Fruit fly (Drosophila melanogaster) whole organism, embryonic: Measurements from ENCODE around the gene tub.

ENCODE experiments used
- Atf-2 ChIP-seq: fragments of 200-800 bp; sonication (Bioruptor generic); optimal IDR thresholded peaks from 2 replicates; lab custom pipeline; 2016; ENCODE audit warnings: missing biosample characterization, missing genetic modification characterization
- Blimp-1 ChIP-seq: fragments of 200-800 bp; sonication (Bioruptor generic); optimal IDR thresholded peaks from 3 replicates; lab custom pipeline; 2018; ENCODE audit warnings: missing biosample characterization, missing genetic modification characterization, mild to moderate bottlenecking, moderate library complexity, missing genetic modification reagents
- CG10543 ChIP-seq: fragments of 200-800 bp; sonication (Bioruptor generic); optimal IDR thresholded peaks from 3 replicates; lab custom pipeline; 2017; ENCODE audit warnings: missing biosample characterization, mild to moderate bottlenecking, missing genetic modification characterization, moderate library complexity
- CG11247 ChIP-seq: fragments of 200-800 bp; sonication (Bioruptor generic); IDR thresholded peaks from 2 replicates; pipeline ENCODE4 v1.3.6; 2022; ENCODE audit warnings: missing biosample characterization, missing genetic modification characterization
- CG14014 ChIP-seq: fragments of 200-800 bp; sonication (Bioruptor generic); IDR thresholded peaks from 2 replicates; pipeline ENCODE4 v1.3.6; 2022; ENCODE audit warnings: missing biosample characterization, missing genetic modification characterization
- CG15073 ChIP-seq: fragments of 200-800 bp; sonication (Bioruptor generic); optimal IDR thresholded peaks from 2 replicates; lab custom pipeline; 2016; ENCODE audit warnings: missing biosample characterization, missing genetic modification characterization
- CG17361 ChIP-seq: fragments of 200-800 bp; sonication (Bioruptor generic); IDR thresholded peaks from 3 replicates; pipeline ENCODE4 v1.3.6; 2022; ENCODE audit warnings: missing biosample characterization, missing genetic modification characterization
- CG18011 ChIP-seq: fragments of 200-800 bp; sonication (Bioruptor generic); optimal IDR thresholded peaks from 2 replicates; lab custom pipeline; 2017; ENCODE audit warnings: missing biosample characterization, missing genetic modification characterization, mild to moderate bottlenecking, moderate library complexity, missing genotype
- CG18599 ChIP-seq: fragments of 200-800 bp; sonication (Bioruptor generic); optimal IDR thresholded peaks from 3 replicates; lab custom pipeline; 2017; ENCODE audit warnings: missing biosample characterization, missing genetic modification characterization, mild to moderate bottlenecking, moderate library complexity, missing genetic modification reagents
- CG2199 ChIP-seq: fragments of 200-800 bp; sonication (Bioruptor generic); IDR thresholded peaks from 3 replicates; pipeline ENCODE4 v1.3.6; 2022; ENCODE audit warnings: missing biosample characterization, missing genetic modification characterization
- CG2202 ChIP-seq: fragments of 200-800 bp; sonication (Bioruptor generic); optimal IDR thresholded peaks from 2 replicates; lab custom pipeline; 2018; ENCODE audit warnings: missing biosample characterization, mild to moderate bottlenecking, missing genetic modification characterization
- CG3065 ChIP-seq: fragments of 200-800 bp; sonication (Bioruptor generic); optimal IDR thresholded peaks from 2 replicates; lab custom pipeline; 2016; ENCODE audit warnings: missing biosample characterization, missing genetic modification characterization
- CG31388 ChIP-seq: fragments of 200-800 bp; sonication (Bioruptor generic); optimal IDR thresholded peaks from 2 replicates; lab custom pipeline; 2016; ENCODE audit warnings: missing biosample characterization, missing genetic modification characterization
- CG32767 ChIP-seq: fragments of 200-800 bp; sonication (Bioruptor generic); IDR thresholded peaks from 2 replicates; pipeline ENCODE4 v1.3.6; 2022; ENCODE audit warnings: missing biosample characterization, missing genetic modification characterization
- CG5180 ChIP-seq: fragments of 200-800 bp; sonication (Bioruptor generic); optimal IDR thresholded peaks from 3 replicates; lab custom pipeline; 2017; ENCODE audit warnings: missing biosample characterization, missing genetic modification characterization, mild to moderate bottlenecking, moderate library complexity, missing genetic modification reagents
- CG5245 ChIP-seq: fragments of 200-800 bp; sonication (Bioruptor generic); optimal IDR thresholded peaks from 3 replicates; lab custom pipeline; 2016; ENCODE audit warnings: missing biosample characterization, missing genetic modification characterization
- CG6683 ChIP-seq: fragments of 200-800 bp; sonication (Bioruptor generic); optimal IDR thresholded peaks from 2 replicates; lab custom pipeline; 2017; ENCODE audit warnings: missing biosample characterization, mild to moderate bottlenecking, missing genetic modification characterization, missing genetic modification reagents
- CG7928 ChIP-seq: fragments of 200-800 bp; sonication (Bioruptor generic); optimal IDR thresholded peaks from 2 replicates; lab custom pipeline; 2017; ENCODE audit warnings: missing biosample characterization, mild to moderate bottlenecking, missing genetic modification characterization
- CG8388 ChIP-seq: fragments of 200-800 bp; sonication (Bioruptor generic); optimal IDR thresholded peaks from 2 replicates; lab custom pipeline; 2019; ENCODE audit warnings: missing biosample characterization, mild to moderate bottlenecking, missing genetic modification characterization, moderate library complexity
- CoRest ChIP-seq: fragments of 200-800 bp; sonication (Bioruptor generic); optimal IDR thresholded peaks from 3 replicates; lab custom pipeline; 2018; ENCODE audit warnings: missing biosample characterization, mild to moderate bottlenecking, missing genetic modification characterization, moderate library complexity
- Dfd ChIP-seq, 2 experiments: fragments of >200 bp; optimal IDR thresholded peaks; 2 replicates each; lab custom pipeline; 2017; ENCODE audit warnings: missing biosample characterization in 2 of 2, missing genetic modification characterization in 2 of 2
- Dp ChIP-seq: fragments of 200-800 bp; sonication (Bioruptor generic); optimal IDR thresholded peaks from 2 replicates; lab custom pipeline; 2018; ENCODE audit warnings: missing biosample characterization, mild to moderate bottlenecking, missing genetic modification characterization, moderate library complexity
- Ets65A ChIP-seq: fragments of 200-800 bp; sonication (Bioruptor generic); peaks from one replicate; lab custom pipeline; 2016; ENCODE audit warnings: missing biosample characterization, missing genetic modification characterization
- Oaz ChIP-seq: fragments of 200-800 bp; sonication (Bioruptor generic); IDR thresholded peaks from 2 replicates; pipeline ENCODE4 v1.3.6; 2022; ENCODE audit warnings: missing biosample characterization, missing genetic modification characterization
- PHDP ChIP-seq: fragments of 200-800 bp; sonication (Bioruptor generic); optimal IDR thresholded peaks from 3 replicates; lab custom pipeline; 2018; ENCODE audit warnings: missing biosample characterization, mild to moderate bottlenecking, missing genetic modification characterization, moderate library complexity
- Pdp1 ChIP-seq, 2 experiments: fragments of 200-800 bp; sonication (Bioruptor generic); optimal IDR thresholded peaks; 3 replicates each; lab custom pipeline; 2016; ENCODE audit warnings: missing biosample characterization in 2 of 2, missing genetic modification characterization in 2 of 2, mild to moderate bottlenecking in 1 of 2, moderate library complexity in 1 of 2
- Ravus ChIP-seq: fragments of 200-800 bp; sonication (Bioruptor generic); IDR thresholded peaks from 2 replicates; pipeline ENCODE4 v1.3.6; 2022; ENCODE audit warnings: missing biosample characterization, missing genetic modification characterization
- Spps ChIP-seq: fragments of 200-800 bp; sonication (Bioruptor generic); optimal IDR thresholded peaks from 2 replicates; lab custom pipeline; 2018; ENCODE audit warnings: missing biosample characterization, mild to moderate bottlenecking, missing genetic modification characterization
- Sry-δ ChIP-seq: fragments of 200-800 bp; sonication (Bioruptor generic); optimal IDR thresholded peaks from 2 replicates; lab custom pipeline; 2016; ENCODE audit warnings: missing biosample characterization, missing genetic modification characterization
- Trl ChIP-seq, 3 experiments: fragments of >200 bp in 2 of 3; fragments of 200-800 bp in 1 of 3; sonication (Bioruptor generic) in 1 of 3; optimal IDR thresholded peaks; 2 replicates in 1 of 3; 3 replicates in 2 of 3; lab custom pipeline; 2016 to 2017; ENCODE audit warnings: missing biosample characterization in 1 of 3, missing genetic modification characterization in 1 of 3
- Vsx1 ChIP-seq: fragments of 200-800 bp; sonication (Bioruptor generic); optimal IDR thresholded peaks from 2 replicates; lab custom pipeline; 2017; ENCODE audit warnings: missing biosample characterization, mild to moderate bottlenecking, missing genetic modification characterization, missing genetic modification reagents
- amos ChIP-seq: fragments of 200-800 bp; sonication (Bioruptor generic); IDR thresholded peaks from 2 replicates; pipeline ENCODE4 v1.3.6; 2022; ENCODE audit warnings: missing biosample characterization, missing genetic modification characterization; ENCODE audit not compliant: partially characterized antibody
- az2 ChIP-seq: fragments of 200-800 bp; sonication (Bioruptor generic); optimal IDR thresholded peaks from 3 replicates; lab custom pipeline; 2016; ENCODE audit warnings: missing biosample characterization, missing genetic modification characterization
- bab2 ChIP-seq: fragments of 200-800 bp; sonication (Bioruptor generic); optimal IDR thresholded peaks from 2 replicates; lab custom pipeline; 2016; ENCODE audit warnings: missing biosample characterization, missing genetic modification characterization
- bbx ChIP-seq: fragments of 200-800 bp; sonication (Bioruptor generic); IDR thresholded peaks from 2 replicates; pipeline ENCODE4 v1.3.6; 2022; ENCODE audit warnings: missing biosample characterization, missing genetic modification characterization; ENCODE audit not compliant: partially characterized antibody
- gt ChIP-seq: fragments of 200-800 bp; sonication (Bioruptor generic); IDR thresholded peaks from 2 replicates; pipeline ENCODE4 v1.3.6; 2022; ENCODE audit warnings: missing biosample characterization, missing genetic modification characterization
- ind ChIP-seq: fragments of 200-800 bp; sonication (Bioruptor generic); optimal IDR thresholded peaks from 3 replicates; lab custom pipeline; 2016; ENCODE audit warnings: missing biosample characterization, missing genetic modification characterization
- kni ChIP-seq: fragments of 200-800 bp; sonication (Bioruptor generic); optimal IDR thresholded peaks from 3 replicates; lab custom pipeline; 2017; ENCODE audit warnings: mild to moderate bottlenecking, missing biosample characterization, missing genetic modification reagents, missing genetic modification characterization
- lbe ChIP-seq: fragments of 200-800 bp; sonication (Bioruptor generic); optimal IDR thresholded peaks from 2 replicates; lab custom pipeline; 2016; ENCODE audit warnings: missing biosample characterization, mild to moderate bottlenecking, missing genetic modification characterization
- lov ChIP-seq, 2 experiments: fragments of 200-800 bp in 1 of 2; fragments of >200 bp in 1 of 2; sonication (Bioruptor generic) in 1 of 2; IDR thresholded peaks in 1 of 2; optimal IDR thresholded peaks in 1 of 2; 2 replicates in 1 of 2; 3 replicates in 1 of 2; pipeline versions ENCODE4 v1.3.6 to Lab custom; 2017 to 2022; ENCODE audit warnings: missing biosample characterization in 1 of 2, missing genetic modification characterization in 1 of 2
- nerfin-1 ChIP-seq: fragments of 200-800 bp; sonication (Bioruptor generic); optimal IDR thresholded peaks from 3 replicates; lab custom pipeline; 2019; ENCODE audit warnings: missing biosample characterization, mild to moderate bottlenecking, missing genetic modification characterization, moderate library complexity
- nmo ChIP-seq: fragments of 200-800 bp; sonication (Bioruptor generic); optimal IDR thresholded peaks from 2 replicates; lab custom pipeline; 2018; ENCODE audit warnings: missing biosample characterization, mild to moderate bottlenecking, missing genetic modification characterization, moderate library complexity
- salm ChIP-seq: fragments of 200-800 bp; sonication (Bioruptor generic); optimal IDR thresholded peaks from 2 replicates; lab custom pipeline; 2018; ENCODE audit warnings: missing biosample characterization, mild to moderate bottlenecking, missing genetic modification characterization
- slbo ChIP-seq: fragments of 200-800 bp; sonication (Bioruptor generic); IDR thresholded peaks from 2 replicates; pipeline ENCODE4 v1.3.6; 2022; ENCODE audit warnings: missing biosample characterization, missing genetic modification characterization
- sug ChIP-seq: fragments of 200-800 bp; optimal IDR thresholded peaks from 2 replicates; lab custom pipeline; 2019; ENCODE audit warnings: missing biosample characterization, mild to moderate bottlenecking, missing genetic modification characterization, moderate library complexity
- trh ChIP-seq: fragments of 200-800 bp; sonication (Bioruptor generic); optimal IDR thresholded peaks from 2 replicates; lab custom pipeline; 2016; ENCODE audit warnings: missing biosample characterization, missing genetic modification characterization
- zen2 ChIP-seq: fragments of 200-800 bp; sonication (Bioruptor generic); IDR thresholded peaks from 3 replicates; pipeline ENCODE4 v1.3.6; 2022; ENCODE audit warnings: missing biosample characterization, missing genetic modification characterization; ENCODE audit not compliant: partially characterized antibody
- zf30C ChIP-seq: fragments of 200-800 bp; sonication (Bioruptor generic); optimal IDR thresholded peaks from 3 replicates; lab custom pipeline; 2018; ENCODE audit warnings: missing biosample characterization, mild to moderate bottlenecking, missing genetic modification characterization

Gene tub

dm6 chr3R:4403706-4404392 lies 16.3 kb downstream of the tub start (continued):
- no peak for TF ChIP-seq lbe
- TF ChIP-seq Dp (GFP tag; lab: Kevin White, UChicago): no peak
- TF ChIP-seq CG31388 (GFP tag; lab: Kevin White, UChicago): no peak
- no peak for TF ChIP-seq kni (GFP tag; lab: Kevin White, UChicago)
- TF ChIP-seq CG8388: no peak
- no peak for TF ChIP-seq CG3065 (GFP tag; lab: Kevin White, UChicago)
- TF ChIP-seq Spps (tag; lab: Kevin White, UChicago): no peak
- no peak for TF ChIP-seq Sry-δ (GFP tag; lab: Kevin White, UChicago)
- TF ChIP-seq CG2202 (tag; lab: Kevin White, UChicago): no peak
- TF ChIP-seq Oaz (GFP tag; lab: Robert Waterston, UW): no peak
- no peak for TF ChIP-seq Pdp1 (GFP tag; optimal IDR thresholded peaks at IDR 0.05; lab: Kevin White, UChicago)
- no peak for TF ChIP-seq CG6683
- peak; percentile 65 for TF ChIP-seq sug (tag; lab: Kevin White, UChicago)
- no peak for TF ChIP-seq CoRest (tag; lab: Kevin White, UChicago)
- 0 out of 2 replicates have a peak, but pooled peaks have one; percentile 15 for TF ChIP-seq amos
- TF ChIP-seq CG2199 (GFP tag; lab: Robert Waterston, UW): 0 out of 3 replicates have a peak, but pooled peaks have one; percentile 58
- no peak for TF ChIP-seq ind (GFP tag; lab: Kevin White, UChicago)
- no peak for TF ChIP-seq CG18011
- TF ChIP-seq az2 (GFP tag; lab: Kevin White, UChicago): no peak
- no peak for TF ChIP-seq Ravus (GFP tag; lab: Robert Waterston, UW)
- TF ChIP-seq CG14014: no peak
- TF ChIP-seq nmo (GFP tag; lab: Kevin White, UChicago): no peak
- no peak for TF ChIP-seq zf30C (GFP tag; lab: Kevin White, UChicago)
- no peak for TF ChIP-seq gt (GFP tag; lab: Robert Waterston, UW)
- no peak for TF ChIP-seq CG18599 (GFP tag; lab: Kevin White, UChicago)
- no peak for TF ChIP-seq CG32767 (GFP tag; lab: Robert Waterston, UW)
- TF ChIP-seq trh (GFP tag; lab: Kevin White, UChicago): no peak
- TF ChIP-seq bab2 (GFP tag; lab: Kevin White, UChicago): no peak
- no peak for TF ChIP-seq CG5245 (GFP tag; lab: Kevin White, UChicago)
- TF ChIP-seq lov (optimal IDR thresholded peaks at IDR 0.05; lab: Kevin White, UChicago): no peak
- 0 out of 3 replicates have a peak, but pooled peaks have one; percentile 55 for TF ChIP-seq lov (GFP tag; IDR thresholded peaks at IDR 0.05; lab: Robert Waterston, UW)
- no peak for TF ChIP-seq nerfin-1 (tag; lab: Kevin White, UChicago)
- peak; percentile 44; the same call in 1 of the 2 replicates for TF ChIP-seq slbo (GFP tag; lab: Robert Waterston, UW)
- TF ChIP-seq Trl (optimal IDR thresholded peaks at IDR 0.05; lab: Kevin White, UChicago): no peak
- no peak for TF ChIP-seq Trl (GFP tag; optimal IDR thresholded peaks at IDR 0.05; lab: Kevin White, UChicago)
- TF ChIP-seq CG10543: peak; percentile 35
- no peak for TF ChIP-seq Vsx1
- no peak for TF ChIP-seq CG17361 (GFP tag; lab: Robert Waterston, UW)
- no peak for TF ChIP-seq CG5180 (GFP tag; lab: Kevin White, UChicago)
- peak; percentile 13 for TF ChIP-seq PHDP (tag; lab: Kevin White, UChicago)
- 0 out of 2 replicates have a peak, but pooled peaks have one; percentile 6 for TF ChIP-seq bbx
- TF ChIP-seq zen2 (GFP tag; lab: Robert Waterston, UW): peak; percentile 45; the same call in 1 of the 3 replicates
- peak; percentile 38 for TF ChIP-seq Blimp-1 (GFP tag; lab: Kevin White, UChicago)
- TF ChIP-seq Atf-2 (GFP tag; lab: Kevin White, UChicago): no peak
- TF ChIP-seq salm: no peak
- no peak for TF ChIP-seq CG15073
- TF ChIP-seq CG7928 (GFP tag; lab: Kevin White, UChicago): no peak
- no peak for TF ChIP-seq CG11247 (GFP tag; lab: Robert Waterston, UW)
- TF ChIP-seq Dfd (GFP tag; optimal IDR thresholded peaks at IDR 0.05; lab: Kevin White, UChicago): no peak
- TF ChIP-seq Ets65A (GFP tag; lab: Kevin White, UChicago): no peak
